Worm (Caenorhabditis elegans) whole organism, late embryonic: ENCODE measurements around the gene str-12.

Experiments
- T23F11.4 ChIP-seq: fragments of 200-800 bp; sonication (Bioruptor generic); optimal IDR thresholded peaks from 2 replicates; lab custom pipeline; 2018; ENCODE audit warnings: mild to moderate bottlenecking, missing genetic modification characterization, missing compliant biosample characterization
- ama-1 ChIP-seq: fragments of 150-350 bp; optimal IDR thresholded peaks from 2 replicates; lab custom pipeline; 2014
- ceh-31 ChIP-seq: sonication (generic microtip); optimal IDR thresholded peaks from 2 replicates; lab custom pipeline; 2016; ENCODE audit warnings: missing genetic modification characterization, missing compliant biosample characterization
- ets-4 ChIP-seq: sonication (generic microtip); optimal IDR thresholded peaks from 2 replicates; lab custom pipeline; 2016; ENCODE audit warnings: missing genetic modification characterization, missing compliant biosample characterization
- fkh-10 ChIP-seq: fragments of 150-350 bp; optimal IDR thresholded peaks from 2 replicates; lab custom pipeline; 2014; ENCODE audit warnings: missing biosample characterization, missing genetic modification reagents, missing genetic modification characterization
- hlh-13 ChIP-seq: fragments of 200-800 bp; sonication (Bioruptor generic); optimal IDR thresholded peaks from 2 replicates; lab custom pipeline; 2018; ENCODE audit warnings: mild to moderate bottlenecking, missing genetic modification characterization, missing compliant biosample characterization
- lin-11 ChIP-seq: fragments of 200-800 bp; sonication (Bioruptor generic); optimal IDR thresholded peaks from 2 replicates; lab custom pipeline; 2018; ENCODE audit warnings: mild to moderate bottlenecking, missing genetic modification characterization, missing compliant biosample characterization
- nfya-1 ChIP-seq: sonication (generic microtip); optimal IDR thresholded peaks from 2 replicates; lab custom pipeline; 2017; ENCODE audit warnings: missing genetic modification characterization, mild to moderate bottlenecking, missing compliant biosample characterization, antibody characterized with exemption, moderate library complexity
- nhr-11 ChIP-seq: fragments of 150-350 bp; optimal IDR thresholded peaks from 2 replicates; lab custom pipeline; 2014; ENCODE audit warnings: missing biosample characterization, missing genetic modification characterization
- nhr-232 ChIP-seq: sonication (generic microtip); optimal IDR thresholded peaks from 2 replicates; lab custom pipeline; 2016; ENCODE audit warnings: missing genetic modification characterization, missing compliant biosample characterization
- npax-4 ChIP-seq: sonication (generic microtip); optimal IDR thresholded peaks from 2 replicates; lab custom pipeline; 2016; ENCODE audit warnings: missing genetic modification characterization, missing compliant biosample characterization
- pha-4 ChIP-seq: fragments of 150-350 bp; optimal IDR thresholded peaks from 2 replicates; lab custom pipeline; 2018; ENCODE audit warnings: missing biosample characterization, missing genetic modification reagents, missing genetic modification characterization
- pros-1 ChIP-seq: fragments of 150-350 bp; optimal IDR thresholded peaks from 2 replicates; lab custom pipeline; 2014; ENCODE audit warnings: missing biosample characterization, missing genetic modification reagents, missing genetic modification characterization
- unc-55 ChIP-seq: sonication (generic microtip); optimal IDR thresholded peaks from 2 replicates; lab custom pipeline; 2017; ENCODE audit warnings: missing biosample characterization, missing genetic modification reagents, missing genetic modification characterization

DNA sequence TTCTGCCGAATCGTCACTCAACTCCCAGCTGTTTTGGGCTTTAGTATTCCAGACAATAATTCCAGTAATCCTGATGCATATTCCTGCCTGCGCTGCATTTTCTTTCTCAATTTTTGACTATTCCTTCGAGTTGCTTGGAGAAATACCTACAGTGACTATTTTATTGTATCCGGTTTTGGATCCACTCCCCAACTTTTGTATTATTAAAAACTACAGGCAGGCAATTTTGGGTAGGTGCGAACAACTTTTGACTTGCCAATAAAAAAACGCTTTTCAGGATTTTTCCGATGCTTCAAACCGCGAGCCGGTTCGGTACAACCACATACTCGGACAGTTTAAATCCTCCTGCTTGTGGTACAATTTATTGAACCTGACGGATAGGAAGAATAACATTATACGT is 3.8 kb downstream of the str-12 start:
- TF ChIP-seq ceh-31 (tag; lab: Kevin White, UChicago) (no peak), npax-4 (no peak), lin-11 (no peak), T23F11.4 (GFP tag; lab: Kevin White, UChicago) (no peak), nfya-1 (tag; lab: Kevin White, UChicago) (no peak), pha-4 (no peak), nhr-232 (tag; lab: Kevin White, UChicago) (no peak), ets-4 (no peak), hlh-13 (no peak), unc-55 (GFP tag; lab: Kevin White, UChicago) (no peak), pros-1 (tag; lab: Kevin White, UChicago) (no peak), fkh-10 (GFP tag; lab: Kevin White, UChicago) (no peak), nhr-11 (tag; lab: Kevin White, UChicago) (no peak), ama-1 (lab: Kevin White, UChicago) (no peak)
